Worm (Caenorhabditis elegans) whole organism, L3 larva: Measurements from ENCODE around the gene pmp-1.

Experiments used
- ZK546.5 ChIP-seq: sonication (generic microtip); optimal IDR thresholded peaks from 2 replicates; lab custom pipeline; 2017; ENCODE audit warnings: missing biosample characterization, missing genetic modification characterization
- aly-2 ChIP-seq: fragments of 150-350 bp; optimal IDR thresholded peaks from 2 replicates; lab custom pipeline; 2014; ENCODE audit warnings: missing biosample characterization, missing genetic modification characterization
- ama-1 ChIP-seq: fragments of 150-350 bp; optimal IDR thresholded peaks from 2 replicates; lab custom pipeline; 2018
- ceh-28 ChIP-seq: fragments of 150-350 bp; optimal IDR thresholded peaks from 2 replicates; lab custom pipeline; 2014; ENCODE audit warnings: missing biosample characterization, missing genetic modification reagents, missing genetic modification characterization
- ceh-82 ChIP-seq: fragments of 150-350 bp; optimal IDR thresholded peaks from 2 replicates; lab custom pipeline; 2014; ENCODE audit warnings: missing biosample characterization, missing genetic modification characterization
- ceh-9 ChIP-seq: sonication (generic microtip); optimal IDR thresholded peaks from 2 replicates; lab custom pipeline; 2018; ENCODE audit warnings: missing biosample characterization, missing genetic modification characterization
- egl-27 ChIP-seq: sonication (generic microtip); optimal IDR thresholded peaks from 4 replicates; lab custom pipeline; 2017; ENCODE audit warnings: missing biosample characterization, missing genetic modification reagents, missing genetic modification characterization
- elt-2 ChIP-seq: sonication (generic microtip); optimal IDR thresholded peaks from 2 replicates; lab custom pipeline; 2016; ENCODE audit warnings: missing genetic modification reagents, mild to moderate bottlenecking, missing genetic modification characterization, missing compliant biosample characterization
- elt-3 ChIP-seq, 3 experiments: fragments of 150-350 bp in 1 of 3; sonication (generic microtip) in 2 of 3; optimal IDR thresholded peaks; 2 replicates in 2 of 3; 4 replicates in 1 of 3; lab custom pipeline; 2014 to 2017; ENCODE audit warnings: missing biosample characterization in 3 of 3, missing genetic modification characterization in 3 of 3
- eor-1 ChIP-seq, 2 experiments: fragments of 150-350 bp; optimal IDR thresholded peaks; 2 replicates each; lab custom pipeline; 2014 to 2018; ENCODE audit warnings: missing biosample characterization in 2 of 2, missing genetic modification characterization in 2 of 2
- fos-1 ChIP-seq: fragments of 150-350 bp; optimal IDR thresholded peaks from 2 replicates; lab custom pipeline; 2014; ENCODE audit warnings: missing biosample characterization, missing genetic modification characterization
- jun-1 ChIP-seq: fragments of 150-350 bp; optimal IDR thresholded peaks from 2 replicates; lab custom pipeline; 2014; ENCODE audit warnings: missing biosample characterization, missing genetic modification reagents, missing genetic modification characterization
- lin-39 ChIP-seq: fragments of 150-350 bp; optimal IDR thresholded peaks from 2 replicates; lab custom pipeline; 2018; ENCODE audit warnings: missing biosample characterization, missing genetic modification reagents, missing genetic modification characterization
- lsy-12 ChIP-seq: sonication (generic microtip); optimal IDR thresholded peaks from 2 replicates; lab custom pipeline; 2016; ENCODE audit warnings: mild to moderate bottlenecking, missing genetic modification characterization, missing compliant biosample characterization
- mdl-1 ChIP-seq: fragments of 150-350 bp; optimal IDR thresholded peaks from 2 replicates; lab custom pipeline; 2014; ENCODE audit warnings: missing biosample characterization, missing genetic modification characterization
- nfya-1 ChIP-seq: sonication (generic microtip); optimal IDR thresholded peaks from 2 replicates; lab custom pipeline; 2017; ENCODE audit warnings: missing genetic modification characterization, mild to moderate bottlenecking, missing compliant biosample characterization, antibody characterized with exemption, moderate library complexity; ENCODE audit not compliant: insufficient read depth
- nhr-11 ChIP-seq: fragments of 150-350 bp; optimal IDR thresholded peaks from 2 replicates; lab custom pipeline; 2014; ENCODE audit warnings: missing biosample characterization, missing genetic modification characterization
- nhr-23 ChIP-seq: fragments of 150-350 bp; optimal IDR thresholded peaks from 2 replicates; lab custom pipeline; 2014; ENCODE audit warnings: missing biosample characterization, missing genetic modification reagents, missing genetic modification characterization
- nhr-237 ChIP-seq: fragments of 150-350 bp; optimal IDR thresholded peaks from 2 replicates; lab custom pipeline; 2014; ENCODE audit warnings: missing biosample characterization, missing genetic modification characterization
- nhr-25 ChIP-seq: sonication (generic microtip); optimal IDR thresholded peaks from 2 replicates; lab custom pipeline; 2017; ENCODE audit warnings: missing biosample characterization, missing genetic modification characterization
- nhr-28 ChIP-seq: fragments of 150-350 bp; optimal IDR thresholded peaks from 2 replicates; lab custom pipeline; 2014; ENCODE audit warnings: missing biosample characterization, missing genetic modification characterization
- nhr-43 ChIP-seq: sonication (generic microtip); optimal IDR thresholded peaks from 2 replicates; lab custom pipeline; 2016; ENCODE audit warnings: mild to moderate bottlenecking, missing genetic modification characterization, missing compliant biosample characterization; ENCODE audit not compliant: poor library complexity, severe bottlenecking
- nhr-76 ChIP-seq: fragments of 150-350 bp; sonication (generic microtip); optimal IDR thresholded peaks from 5 replicates; lab custom pipeline; 2014; ENCODE audit warnings: missing biosample characterization, missing genetic modification characterization
- nhr-77 ChIP-seq: fragments of 150-350 bp; optimal IDR thresholded peaks from 2 replicates; lab custom pipeline; 2014; ENCODE audit warnings: missing biosample characterization, missing genetic modification characterization
- pha-4 ChIP-seq: fragments of 150-350 bp; optimal IDR thresholded peaks from 2 replicates; lab custom pipeline; 2014; ENCODE audit warnings: missing biosample characterization, missing genetic modification reagents, missing genetic modification characterization
- pqm-1 ChIP-seq: fragments of 150-350 bp; optimal IDR thresholded peaks from 2 replicates; lab custom pipeline; 2017; ENCODE audit warnings: missing biosample characterization, missing genetic modification characterization, inconsistent platforms
- skn-1 ChIP-seq: fragments of 150-350 bp; optimal IDR thresholded peaks from 2 replicates; lab custom pipeline; 2014; ENCODE audit warnings: missing biosample characterization, missing genetic modification characterization
- snpc-4 ChIP-seq: fragments of 150-350 bp; optimal IDR thresholded peaks from 2 replicates; lab custom pipeline; 2014; ENCODE audit warnings: missing biosample characterization, missing genetic modification characterization
- tbx-2 ChIP-seq: sonication (generic microtip); optimal IDR thresholded peaks from 2 replicates; lab custom pipeline; 2016; ENCODE audit warnings: mild to moderate bottlenecking, missing genetic modification characterization, missing compliant biosample characterization
- unc-39 ChIP-seq: sonication (generic microtip); optimal IDR thresholded peaks from 4 replicates; lab custom pipeline; 2017; ENCODE audit warnings: missing biosample characterization, missing genetic modification characterization
- unc-62 ChIP-seq: fragments of 150-350 bp; sonication (generic microtip); optimal IDR thresholded peaks from 4 replicates; lab custom pipeline; 2014; ENCODE audit warnings: missing biosample characterization, missing genetic modification reagents, missing genetic modification characterization
- ztf-11 ChIP-seq: fragments of 150-350 bp; optimal IDR thresholded peaks from 2 replicates; lab custom pipeline; 2014; ENCODE audit warnings: missing biosample characterization, missing genetic modification characterization

Gene pmp-1

ce11 chrII:6890095-6890494 is 6.5 kb upstream of the pmp-1 start, which contains the start of gene acer-1:
Gene acer-1 (minus strand): TSS chrII:6890400.
- no peak for TF ChIP-seq ztf-11
- TF ChIP-seq elt-2: peak; percentile 3
- TF ChIP-seq nhr-23 (tag; lab: Kevin White, UChicago): no peak
- TF ChIP-seq pha-4 (tag; lab: Kevin White, UChicago): peak; percentile 37
- TF ChIP-seq nfya-1 (tag; lab: Kevin White, UChicago): peak; percentile 9
- TF ChIP-seq ama-1 (lab: Kevin White, UChicago): peak; percentile 93
- peak; percentile 13 for TF ChIP-seq lin-39 (tag; lab: Kevin White, UChicago)

ce11 chrII:6889580-6889922 is 6.0 kb upstream of the pmp-1 start:
- peak; percentile 17 for TF ChIP-seq fos-1 (tag; lab: Kevin White, UChicago)
- no peak for TF ChIP-seq unc-39 (tag; lab: Kevin White, UChicago)
- no peak for TF ChIP-seq ceh-82 (tag; lab: Kevin White, UChicago)
- peak; percentile 78 for TF ChIP-seq ama-1 (lab: Kevin White, UChicago)
- no peak for TF ChIP-seq nhr-237 (tag; lab: Kevin White, UChicago)
- TF ChIP-seq skn-1 (tag; lab: Kevin White, UChicago): no peak
- TF ChIP-seq unc-62 (GFP tag; lab: Kevin White, UChicago): no peak
- no peak for TF ChIP-seq nhr-25
- TF ChIP-seq aly-2 (tag; lab: Kevin White, UChicago): no peak
- TF ChIP-seq snpc-4 (tag; lab: Kevin White, UChicago): no peak

- TF ChIP-seq lin-39 (tag; lab: Kevin White, UChicago) (peak; percentile 28), ZK546.5 (tag; lab: Kevin White, UChicago) (no peak), nhr-43 (tag; lab: Kevin White, UChicago) (peak; percentile 66), nhr-237 (tag; lab: Kevin White, UChicago) (no peak), mdl-1 (tag; lab: Kevin White, UChicago) (no peak), ama-1 (lab: Kevin White, UChicago) (peak; percentile 56)
Observed at ce11 chrII:6888661-6889579, 5.4 kb upstream of the pmp-1 start.

ce11 chrII:6888211-6888610 is 4.7 kb upstream of the pmp-1 start:
- TF ChIP-seq ceh-28 (tag; lab: Kevin White, UChicago) (no peak), tbx-2 (tag; lab: Kevin White, UChicago) (peak; percentile 29), pqm-1 (tag; lab: Kevin White, UChicago) (peak; percentile 63), nhr-43 (tag; lab: Kevin White, UChicago) (peak; percentile 78), elt-3 (tag; optimal IDR thresholded peaks at IDR 0.05; lab: Kevin White, UChicago) (no peak), eor-1 (tag; optimal IDR thresholded peaks at IDR 0.05; lab: Kevin White, UChicago) (no peak), nhr-23 (tag; lab: Kevin White, UChicago) (peak; percentile 65), jun-1 (peak; percentile 10), nfya-1 (tag; lab: Kevin White, UChicago) (peak; percentile 21), pha-4 (tag; lab: Kevin White, UChicago) (peak; percentile 73), elt-2 (peak; percentile 66), ama-1 (lab: Kevin White, UChicago) (peak; percentile 91), lin-39 (tag; lab: Kevin White, UChicago) (no peak), nhr-76 (tag; lab: Kevin White, UChicago) (peak; percentile 4), nhr-28 (no peak), lsy-12 (tag; lab: Kevin White, UChicago) (peak; percentile 38)
- TF ChIP-seq, all 47 proteins: peak for 11

- TF ChIP-seq nhr-237 (tag; lab: Kevin White, UChicago): no peak
- peak; percentile 42 for TF ChIP-seq nhr-76 (tag; lab: Kevin White, UChicago)
- peak; percentile 11 for TF ChIP-seq nhr-23 (tag; lab: Kevin White, UChicago)
- peak; percentile 6 for TF ChIP-seq ceh-28 (tag; lab: Kevin White, UChicago)
- no peak for TF ChIP-seq ceh-9 (tag; lab: Kevin White, UChicago)
- no peak for TF ChIP-seq aly-2 (tag; lab: Kevin White, UChicago)
- TF ChIP-seq pqm-1 (tag; lab: Kevin White, UChicago): peak; percentile 8
- peak; percentile 18 for TF ChIP-seq nhr-43 (tag; lab: Kevin White, UChicago)
- TF ChIP-seq nhr-77: no peak
- TF ChIP-seq elt-2: peak; percentile 40
- TF ChIP-seq nhr-11: no peak
- no peak for TF ChIP-seq egl-27 (tag; lab: Kevin White, UChicago)
Observed at ce11 chrII:6887319-6888005, 3.9 kb upstream of the pmp-1 start, which contains the start of gene pmp-2. Gene pmp-2 (minus strand): TSS chrII:6887805.
